Worm (Caenorhabditis elegans) whole organism, L2 larva: ENCODE results near the gene C36B7.6.

Source experiments
- C34F6.9 ChIP-seq: fragments of 150-350 bp; optimal IDR thresholded peaks from 2 replicates; lab custom pipeline; 2014; ENCODE audit warnings: missing biosample characterization, missing genetic modification characterization
- F13H6.1 ChIP-seq: sonication (generic microtip); optimal IDR thresholded peaks from 2 replicates; lab custom pipeline; 2016; ENCODE audit warnings: missing genetic modification characterization, missing compliant biosample characterization
- R02D3.7 ChIP-seq: fragments of 150-350 bp; optimal IDR thresholded peaks from 2 replicates; lab custom pipeline; 2014; ENCODE audit warnings: missing biosample characterization, missing genetic modification characterization
- ZK546.5 ChIP-seq: sonication (generic microtip); optimal IDR thresholded peaks from 2 replicates; lab custom pipeline; 2017; ENCODE audit warnings: missing biosample characterization, missing genetic modification characterization
- alr-1 ChIP-seq: fragments of 150-350 bp; optimal IDR thresholded peaks from 2 replicates; lab custom pipeline; 2014; ENCODE audit warnings: missing biosample characterization, missing genetic modification characterization
- aly-2 ChIP-seq: fragments of 150-350 bp; optimal IDR thresholded peaks from 2 replicates; lab custom pipeline; 2014; ENCODE audit warnings: missing biosample characterization, missing genetic modification characterization
- ama-1 ChIP-seq: fragments of 150-350 bp; optimal IDR thresholded peaks from 2 replicates; lab custom pipeline; 2018; ENCODE audit warnings: inconsistent platforms
- ceh-16 ChIP-seq: fragments of 150-350 bp; optimal IDR thresholded peaks from 2 replicates; lab custom pipeline; 2014; ENCODE audit warnings: missing biosample characterization, missing genetic modification characterization
- ceh-82 ChIP-seq: fragments of 150-350 bp; optimal IDR thresholded peaks from 2 replicates; lab custom pipeline; 2014; ENCODE audit warnings: missing biosample characterization, missing genetic modification characterization
- crh-2 ChIP-seq: sonication (generic microtip); optimal IDR thresholded peaks from 2 replicates; lab custom pipeline; 2017; ENCODE audit warnings: missing biosample characterization, missing genetic modification characterization
- egl-27 ChIP-seq: sonication (generic microtip); optimal IDR thresholded peaks from 3 replicates; lab custom pipeline; 2017; ENCODE audit warnings: missing biosample characterization, missing genetic modification reagents, missing genetic modification characterization
- elt-1 ChIP-seq: fragments of 150-350 bp; optimal IDR thresholded peaks from 2 replicates; lab custom pipeline; 2014; ENCODE audit warnings: missing biosample characterization, missing genetic modification characterization
- elt-3 ChIP-seq: sonication (generic microtip); optimal IDR thresholded peaks from 2 replicates; lab custom pipeline; 2017; ENCODE audit warnings: missing biosample characterization, missing genetic modification characterization
- fos-1 ChIP-seq: fragments of 150-350 bp; optimal IDR thresholded peaks from 2 replicates; lab custom pipeline; 2014; ENCODE audit warnings: missing biosample characterization, missing genetic modification characterization
- lin-13 ChIP-seq: fragments of 150-350 bp; optimal IDR thresholded peaks from 2 replicates; lab custom pipeline; 2014; ENCODE audit warnings: missing biosample characterization, missing genetic modification reagents, missing genetic modification characterization
- lin-39 ChIP-seq: fragments of 150-350 bp; optimal IDR thresholded peaks from 2 replicates; lab custom pipeline; 2014; ENCODE audit warnings: missing biosample characterization, missing genetic modification reagents, missing genetic modification characterization
- lsy-2 ChIP-seq, 2 experiments: fragments of 150-350 bp in 1 of 2; sonication (generic microtip) in 1 of 2; optimal IDR thresholded peaks; 2 replicates each; lab custom pipeline; 2014 to 2017; ENCODE audit warnings: missing biosample characterization in 2 of 2, missing genetic modification characterization in 2 of 2
- mab-5 ChIP-seq: fragments of 150-350 bp; optimal IDR thresholded peaks from 2 replicates; lab custom pipeline; 2014; ENCODE audit warnings: missing biosample characterization, missing genetic modification characterization
- mbf-1 ChIP-seq: sonication (generic microtip); optimal IDR thresholded peaks from 2 replicates; lab custom pipeline; 2017; ENCODE audit warnings: missing biosample characterization, missing genetic modification characterization
- nhr-11 ChIP-seq: fragments of 150-350 bp; optimal IDR thresholded peaks from 2 replicates; lab custom pipeline; 2014; ENCODE audit warnings: missing biosample characterization, missing genetic modification characterization
- nhr-12 ChIP-seq: fragments of 150-350 bp; optimal IDR thresholded peaks from 2 replicates; lab custom pipeline; 2014; ENCODE audit warnings: missing biosample characterization, missing genetic modification characterization
- nhr-129 ChIP-seq: fragments of 150-350 bp; optimal IDR thresholded peaks from 2 replicates; lab custom pipeline; 2014; ENCODE audit warnings: missing biosample characterization, missing genetic modification characterization
- nhr-21 ChIP-seq: fragments of 150-350 bp; optimal IDR thresholded peaks from 2 replicates; lab custom pipeline; 2014; ENCODE audit warnings: missing biosample characterization, missing genetic modification characterization
- nhr-23 ChIP-seq: fragments of 150-350 bp; optimal IDR thresholded peaks from 2 replicates; lab custom pipeline; 2014; ENCODE audit warnings: missing biosample characterization, missing genetic modification reagents, missing genetic modification characterization
- nhr-6 ChIP-seq: fragments of 150-350 bp; optimal IDR thresholded peaks from 2 replicates; lab custom pipeline; 2014; ENCODE audit warnings: missing biosample characterization, missing genetic modification characterization
- nhr-77 ChIP-seq: fragments of 150-350 bp; optimal IDR thresholded peaks from 2 replicates; lab custom pipeline; 2014; ENCODE audit warnings: missing biosample characterization, missing genetic modification characterization
- peb-1 ChIP-seq: fragments of 150-350 bp; optimal IDR thresholded peaks from 2 replicates; lab custom pipeline; 2014; ENCODE audit warnings: missing biosample characterization, missing genetic modification characterization
- sma-3 ChIP-seq: sonication (generic microtip); optimal IDR thresholded peaks from 2 replicates; lab custom pipeline; 2016; ENCODE audit warnings: missing genetic modification reagents, missing genetic modification characterization, missing compliant biosample characterization
- snpc-4 ChIP-seq: fragments of 150-350 bp; optimal IDR thresholded peaks from 2 replicates; lab custom pipeline; 2014; ENCODE audit warnings: missing biosample characterization, missing genetic modification characterization
- unc-39 ChIP-seq: fragments of 150-350 bp; optimal IDR thresholded peaks from 2 replicates; lab custom pipeline; 2014; ENCODE audit warnings: missing biosample characterization, missing genetic modification characterization
- unc-55 ChIP-seq: fragments of 150-350 bp; sonication (generic microtip); optimal IDR thresholded peaks from 3 replicates; lab custom pipeline; 2014; ENCODE audit warnings: missing biosample characterization, missing genetic modification reagents, missing genetic modification characterization
- unc-62 ChIP-seq: fragments of 150-350 bp; optimal IDR thresholded peaks from 2 replicates; lab custom pipeline; 2014; ENCODE audit warnings: missing biosample characterization, missing genetic modification reagents, missing genetic modification characterization
- ztf-1 ChIP-seq: fragments of 200-800 bp; sonication (Bioruptor generic); conservative IDR thresholded peaks from 2 replicates; pipeline ENCODE4 v1.3.6; 2022; ENCODE audit warnings: missing genetic modification characterization, missing compliant biosample characterization
- ztf-11 ChIP-seq: sonication (generic microtip); optimal IDR thresholded peaks from 2 replicates; lab custom pipeline; 2017; ENCODE audit warnings: missing biosample characterization, missing genetic modification characterization
- ztf-4 ChIP-seq: fragments of 150-350 bp; optimal IDR thresholded peaks from 2 replicates; lab custom pipeline; 2014; ENCODE audit warnings: missing biosample characterization, missing genetic modification characterization

C36B7.6 gene

DNA sequence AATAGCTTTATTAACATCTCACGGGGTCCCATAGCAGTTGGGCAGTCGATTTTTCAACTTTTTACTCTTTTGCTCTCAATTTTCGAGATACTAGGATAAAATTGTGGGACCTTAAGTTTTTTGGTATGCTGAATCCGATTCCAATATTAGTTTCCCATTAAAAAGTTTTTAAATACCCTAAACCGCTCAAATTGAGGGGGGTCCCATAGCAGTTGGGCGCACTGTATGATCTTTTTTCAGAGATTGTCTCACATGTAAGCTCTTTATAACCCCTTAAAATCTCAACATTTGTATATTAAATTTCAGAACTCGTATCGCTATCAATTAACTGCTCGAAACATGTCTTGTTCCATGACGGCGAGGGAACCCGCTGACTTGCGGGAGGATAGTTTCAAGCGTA lies 6.0 kb upstream of the C36B7.6 start, which contains the start of gene C36B7.2:
Gene C36B7.2 (plus strand): TSS at position 301 of the 400 bp plus-strand sequence.
- TF ChIP-seq fos-1 (tag; lab: Kevin White, UChicago) (no peak), nhr-12 (tag; lab: Kevin White, UChicago) (no peak)

ce11 chrX:7101477-7101876 lies 1.3 kb upstream of the C36B7.6 start, which contains the start of gene C36B7.3:
C36B7.3 (plus strand) TSS chrX:7101777.
- TF ChIP-seq snpc-4 = no peak
- no peak for TF ChIP-seq mbf-1 (tag; lab: Kevin White, UChicago)
- TF ChIP-seq peb-1 (tag; lab: Kevin White, UChicago) = no peak
- no peak for TF ChIP-seq elt-3
- TF ChIP-seq nhr-21 (tag; lab: Kevin White, UChicago) = no peak
- no peak for TF ChIP-seq ceh-16 (tag; lab: Kevin White, UChicago)
- no peak for TF ChIP-seq alr-1
- no peak for TF ChIP-seq ztf-4 (tag; lab: Kevin White, UChicago)
- no peak for TF ChIP-seq unc-55

- TF ChIP-seq ztf-1 (GFP tag; lab: Robert Waterston, UW) (no peak), ztf-4 (tag; lab: Kevin White, UChicago) (no peak), snpc-4 (no peak), mab-5 (tag; lab: Kevin White, UChicago) (no peak), lsy-2 (tag; optimal IDR thresholded peaks at IDR 0.05; lab: Kevin White, UChicago) (no peak), ama-1 (no peak), sma-3 (GFP tag; lab: Kevin White, UChicago) (no peak)
Observed at ce11 chrX:7099049-7099448, 1.1 kb downstream of the C36B7.6 start.

DNA sequence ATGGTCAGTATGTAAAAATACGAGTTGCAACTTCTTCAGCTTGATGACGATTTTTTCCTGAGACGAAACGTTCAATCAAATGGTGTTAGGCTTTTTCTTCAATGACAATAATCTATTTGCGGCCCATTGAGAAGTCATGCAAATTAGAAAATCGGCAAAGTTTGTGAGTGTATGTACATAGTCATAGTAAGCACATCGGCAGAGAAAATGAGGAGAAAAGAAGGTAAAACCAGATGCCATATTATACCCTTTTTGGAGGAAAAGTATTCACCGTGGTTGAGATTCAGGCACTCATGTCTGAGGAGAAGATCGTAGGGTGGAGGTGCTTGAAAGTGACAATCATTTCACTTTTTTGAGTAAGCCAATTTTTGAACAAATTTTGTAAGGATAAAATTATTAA lies 3.8 kb downstream of the C36B7.6 start, which contains the start of gene C36B7.5:
Gene C36B7.5 (minus strand): TSS at position 101 of the 400 bp plus-strand sequence.
- no peak for TF ChIP-seq F13H6.1 (tag; lab: Kevin White, UChicago)
- no peak for TF ChIP-seq unc-55
- no peak for TF ChIP-seq lin-39 (tag; lab: Kevin White, UChicago)
- TF ChIP-seq nhr-11 (tag; lab: Kevin White, UChicago) = no peak
- no peak for TF ChIP-seq nhr-12 (tag; lab: Kevin White, UChicago)
- no peak for TF ChIP-seq egl-27 (tag; lab: Kevin White, UChicago)
- TF ChIP-seq elt-3 = no peak
- no peak for TF ChIP-seq R02D3.7 (tag; lab: Kevin White, UChicago)
- TF ChIP-seq snpc-4 = no peak
- no peak for TF ChIP-seq ztf-11 (tag; lab: Kevin White, UChicago)

- TF ChIP-seq lin-13 (GFP tag; lab: Kevin White, UChicago) (no peak), mab-5 (tag; lab: Kevin White, UChicago) (no peak), aly-2 (tag; lab: Kevin White, UChicago) (no peak), ceh-82 (tag; lab: Kevin White, UChicago) (no peak), nhr-6 (tag; lab: Kevin White, UChicago) (no peak)
Observed at ce11 chrX:7085912-7086311, 14.2 kb downstream of the C36B7.6 start, which contains the start of gene C36B7.4. C36B7.4 (minus strand) TSS chrX:7086012.

ce11 chrX:7085067-7085466 lies 15.1 kb downstream of the C36B7.6 start, which contains the start of gene Y1B5A.1:
Y1B5A.1 (plus strand) TSS chrX:7085367.
- TF ChIP-seq lin-39 (tag; lab: Kevin White, UChicago) = no peak
- TF ChIP-seq mab-5 (tag; lab: Kevin White, UChicago) = no peak
- no peak for TF ChIP-seq nhr-12 (tag; lab: Kevin White, UChicago)
- TF ChIP-seq nhr-11 (tag; lab: Kevin White, UChicago) = no peak
- TF ChIP-seq unc-62 (GFP tag; lab: Kevin White, UChicago) = no peak
- no peak for TF ChIP-seq ZK546.5 (tag; lab: Kevin White, UChicago)
- TF ChIP-seq nhr-23 (tag; lab: Kevin White, UChicago) = no peak
- TF ChIP-seq nhr-6 (tag; lab: Kevin White, UChicago) = no peak
- no peak for TF ChIP-seq elt-1 (tag; lab: Kevin White, UChicago)
- TF ChIP-seq unc-39 = no peak
- TF ChIP-seq aly-2 (tag; lab: Kevin White, UChicago) = no peak

ce11 chrX:7076485-7076884 lies 23.7 kb downstream of the C36B7.6 start:
- TF ChIP-seq snpc-4 = no peak
- TF ChIP-seq C34F6.9 (tag; lab: Kevin White, UChicago) = peak; percentile 26
- no peak for TF ChIP-seq crh-2 (tag; lab: Kevin White, UChicago)
- TF ChIP-seq nhr-77 (tag; lab: Kevin White, UChicago) = no peak
- TF ChIP-seq nhr-129 (tag; lab: Kevin White, UChicago) = peak; percentile 60
